Fruit fly (Drosophila melanogaster) whole organism, embryonic: Measurements from ENCODE around the gene cwo.
A peak's percentile ranks its signal among the peaks of the same experiment; 100 is the strongest.

Experiments used
- Bgb ChIP-seq: fragments of 200-800 bp; sonication (Bioruptor generic); IDR thresholded peaks from 2 replicates; pipeline ENCODE4 v1.3.6; 2022; ENCODE audit warnings: missing biosample characterization, missing genetic modification characterization; ENCODE audit not compliant: partially characterized antibody
- CG10209 ChIP-seq: fragments of 200-800 bp; sonication (Bioruptor generic); optimal IDR thresholded peaks from 3 replicates; lab custom pipeline; 2017; ENCODE audit warnings: missing biosample characterization, mild to moderate bottlenecking, missing genetic modification characterization, missing genetic modification reagents
- CG10366 ChIP-seq: fragments of 200-800 bp; sonication (Bioruptor generic); IDR thresholded peaks from 2 replicates; pipeline ENCODE4 v1.3.6; 2022; ENCODE audit warnings: missing biosample characterization, missing genetic modification characterization
- CG12104 ChIP-seq: fragments of 200-800 bp; sonication (Bioruptor generic); optimal IDR thresholded peaks from 3 replicates; lab custom pipeline; 2016; ENCODE audit warnings: missing biosample characterization, missing genetic modification characterization
- CG13894 ChIP-seq: fragments of 200-800 bp; sonication (Bioruptor generic); optimal IDR thresholded peaks from 3 replicates; lab custom pipeline; 2018; ENCODE audit warnings: missing biosample characterization, mild to moderate bottlenecking, missing genetic modification characterization, moderate library complexity
- CG14860 ChIP-seq: fragments of 200-800 bp; sonication (Bioruptor generic); IDR thresholded peaks from 3 replicates; pipeline ENCODE4 v1.3.6; 2022; ENCODE audit warnings: missing biosample characterization, missing genetic modification characterization; ENCODE audit not compliant: partially characterized antibody
- CG17912 ChIP-seq: fragments of 200-800 bp; sonication (Bioruptor generic); optimal IDR thresholded peaks from 2 replicates; lab custom pipeline; 2018; ENCODE audit warnings: missing biosample characterization, mild to moderate bottlenecking, missing genetic modification characterization
- CG18011 ChIP-seq: fragments of 200-800 bp; sonication (Bioruptor generic); optimal IDR thresholded peaks from 2 replicates; lab custom pipeline; 2017; ENCODE audit warnings: missing biosample characterization, missing genetic modification characterization, mild to moderate bottlenecking, moderate library complexity, missing genotype
- CG1832 ChIP-seq: fragments of 200-800 bp; sonication (Bioruptor generic); optimal IDR thresholded peaks from 2 replicates; lab custom pipeline; 2017; ENCODE audit warnings: missing biosample characterization, mild to moderate bottlenecking, missing genetic modification characterization, inconsistent platforms
- CG18476 ChIP-seq: fragments of 200-800 bp; sonication (Bioruptor generic); optimal IDR thresholded peaks from 2 replicates; lab custom pipeline; 2016; ENCODE audit warnings: missing biosample characterization, mild to moderate bottlenecking, missing genetic modification characterization
- CG2129 ChIP-seq: fragments of 200-800 bp; sonication (Bioruptor generic); IDR thresholded peaks from 2 replicates; pipeline ENCODE4 v1.3.6; 2022; ENCODE audit warnings: missing biosample characterization, missing genetic modification characterization; ENCODE audit not compliant: partially characterized antibody
- CG32772 ChIP-seq: fragments of 200-800 bp; sonication (Bioruptor generic); IDR thresholded peaks from 2 replicates; pipeline ENCODE4 v1.3.6; 2022; ENCODE audit warnings: missing biosample characterization, missing genetic modification characterization
- CG6765 ChIP-seq: fragments of 200-800 bp; sonication (Bioruptor generic); optimal IDR thresholded peaks from 3 replicates; lab custom pipeline; 2017; ENCODE audit warnings: missing biosample characterization, mild to moderate bottlenecking, missing genetic modification characterization
- CG9609 ChIP-seq: fragments of 200-800 bp; sonication (Bioruptor generic); optimal IDR thresholded peaks from 3 replicates; lab custom pipeline; 2016; ENCODE audit warnings: missing biosample characterization, missing genetic modification characterization
- CG9727 ChIP-seq: fragments of 200-800 bp; sonication (Bioruptor generic); optimal IDR thresholded peaks from 3 replicates; lab custom pipeline; 2017; ENCODE audit warnings: missing biosample characterization, mild to moderate bottlenecking, missing genetic modification characterization
- ERR ChIP-seq: fragments of 200-800 bp; sonication (Bioruptor generic); optimal IDR thresholded peaks from 2 replicates; lab custom pipeline; 2016; ENCODE audit warnings: missing biosample characterization, missing genetic modification characterization
- Hr51 ChIP-seq, 2 experiments: fragments of 200-800 bp; sonication (Bioruptor generic); optimal IDR thresholded peaks; 2 replicates in 1 of 2; 3 replicates in 1 of 2; lab custom pipeline; 2016 to 2018; ENCODE audit warnings: missing biosample characterization in 2 of 2, missing genetic modification characterization in 2 of 2, mild to moderate bottlenecking in 1 of 2, moderate library complexity in 1 of 2
- Lpt ChIP-seq: fragments of >200 bp; optimal IDR thresholded peaks from 2 replicates; lab custom pipeline; 2018; ENCODE audit warnings: missing biosample characterization, missing genetic modification characterization
- NK7.1 ChIP-seq: fragments of 200-800 bp; sonication (Bioruptor generic); optimal IDR thresholded peaks from 3 replicates; lab custom pipeline; 2016; ENCODE audit warnings: missing biosample characterization, missing genetic modification characterization
- Nf-YC ChIP-seq: fragments of 200-800 bp; optimal IDR thresholded peaks from 3 replicates; lab custom pipeline; 2019; ENCODE audit warnings: missing biosample characterization, mild to moderate bottlenecking, missing genetic modification characterization, moderate library complexity
- Optix ChIP-seq: fragments of 200-800 bp; sonication (Bioruptor generic); IDR thresholded peaks from 3 replicates; pipeline ENCODE4 v1.3.6; 2022; ENCODE audit warnings: missing biosample characterization, missing genetic modification characterization
- Sin3A ChIP-seq: fragments of >200 bp; optimal IDR thresholded peaks from 2 replicates; lab custom pipeline; 2018
- Sox102F ChIP-seq: fragments of 200-800 bp; sonication (Bioruptor generic); optimal IDR thresholded peaks from 2 replicates; lab custom pipeline; 2018; ENCODE audit warnings: missing biosample characterization, mild to moderate bottlenecking, missing genetic modification characterization, moderate library complexity
- Spps ChIP-seq: fragments of 200-800 bp; sonication (Bioruptor generic); optimal IDR thresholded peaks from 2 replicates; lab custom pipeline; 2018; ENCODE audit warnings: missing biosample characterization, mild to moderate bottlenecking, missing genetic modification characterization
- Trl ChIP-seq, 3 experiments: fragments of >200 bp in 2 of 3; fragments of 200-800 bp in 1 of 3; sonication (Bioruptor generic) in 1 of 3; optimal IDR thresholded peaks; 2 replicates in 1 of 3; 3 replicates in 2 of 3; lab custom pipeline; 2016 to 2017; ENCODE audit warnings: missing biosample characterization in 1 of 3, missing genetic modification characterization in 1 of 3
- Xrp1 ChIP-seq: fragments of 200-800 bp; sonication (Bioruptor generic); IDR thresholded peaks from 2 replicates; pipeline ENCODE4 v1.3.6; 2022; ENCODE audit warnings: missing biosample characterization, missing genetic modification characterization
- abd-A ChIP-seq: fragments of 200-800 bp; sonication (Bioruptor generic); optimal IDR thresholded peaks from 3 replicates; lab custom pipeline; 2019; ENCODE audit warnings: missing biosample characterization, mild to moderate bottlenecking, missing genetic modification characterization, moderate library complexity
- amos ChIP-seq: fragments of 200-800 bp; sonication (Bioruptor generic); IDR thresholded peaks from 2 replicates; pipeline ENCODE4 v1.3.6; 2022; ENCODE audit warnings: missing biosample characterization, missing genetic modification characterization; ENCODE audit not compliant: partially characterized antibody
- ap ChIP-seq: fragments of 200-800 bp; sonication (Bioruptor generic); IDR thresholded peaks from 2 replicates; pipeline ENCODE4 v1.3.6; 2022; ENCODE audit warnings: missing biosample characterization, missing genetic modification characterization
- crc ChIP-seq: fragments of 200-800 bp; sonication (Bioruptor generic); optimal IDR thresholded peaks from 2 replicates; lab custom pipeline; 2016; ENCODE audit warnings: missing biosample characterization, missing genetic modification characterization
- dmrt11E ChIP-seq: fragments of 200-800 bp; sonication (Bioruptor generic); optimal IDR thresholded peaks from 3 replicates; lab custom pipeline; 2018; ENCODE audit warnings: missing biosample characterization, mild to moderate bottlenecking, missing genetic modification characterization, moderate library complexity
- ftz-f1 ChIP-seq: fragments of 200-800 bp; sonication (Bioruptor generic); optimal IDR thresholded peaks from 2 replicates; lab custom pipeline; 2016; ENCODE audit warnings: missing biosample characterization, missing genetic modification characterization
- fu2 ChIP-seq: fragments of 200-800 bp; sonication (Bioruptor generic); optimal IDR thresholded peaks from 2 replicates; lab custom pipeline; 2016; ENCODE audit warnings: missing biosample characterization, missing genetic modification characterization
- klu ChIP-seq: fragments of 200-800 bp; sonication (Bioruptor generic); IDR thresholded peaks from 2 replicates; pipeline ENCODE4 v1.3.6; 2022; ENCODE audit warnings: missing biosample characterization, missing genetic modification characterization
- kni ChIP-seq: fragments of 200-800 bp; sonication (Bioruptor generic); optimal IDR thresholded peaks from 3 replicates; lab custom pipeline; 2017; ENCODE audit warnings: mild to moderate bottlenecking, missing biosample characterization, missing genetic modification reagents, missing genetic modification characterization
- lola ChIP-seq, 3 experiments: fragments of >200 bp in 2 of 3; fragments of 200-800 bp in 1 of 3; sonication (Bioruptor generic) in 1 of 3; optimal IDR thresholded peaks; 2 replicates each; lab custom pipeline; 2017 to 2019; ENCODE audit warnings: missing biosample characterization in 3 of 3, missing genetic modification characterization in 3 of 3, mild to moderate bottlenecking in 1 of 3, moderate library complexity in 1 of 3
- lov ChIP-seq, 2 experiments: fragments of 200-800 bp in 1 of 2; fragments of >200 bp in 1 of 2; sonication (Bioruptor generic) in 1 of 2; IDR thresholded peaks in 1 of 2; optimal IDR thresholded peaks in 1 of 2; 2 replicates in 1 of 2; 3 replicates in 1 of 2; pipeline versions ENCODE4 v1.3.6 to Lab custom; 2017 to 2022; ENCODE audit warnings: missing biosample characterization in 1 of 2, missing genetic modification characterization in 1 of 2
- pros ChIP-seq: fragments of 200-800 bp; sonication (Bioruptor generic); optimal IDR thresholded peaks from 3 replicates; lab custom pipeline; 2019; ENCODE audit warnings: missing biosample characterization, mild to moderate bottlenecking, missing genetic modification characterization, moderate library complexity
- ro ChIP-seq: fragments of 200-800 bp; sonication (Bioruptor generic); IDR thresholded peaks from 2 replicates; pipeline ENCODE4 v1.3.6; 2022; ENCODE audit warnings: missing biosample characterization, missing genetic modification characterization
- sd ChIP-seq: fragments of 200-800 bp; sonication (Bioruptor generic); optimal IDR thresholded peaks from 3 replicates; lab custom pipeline; 2018; ENCODE audit warnings: missing biosample characterization, mild to moderate bottlenecking, missing genetic modification characterization, moderate library complexity
- sna ChIP-seq: fragments of 200-800 bp; sonication (Bioruptor generic); IDR thresholded peaks from 2 replicates; pipeline ENCODE4 v1.3.6; 2022; ENCODE audit warnings: missing biosample characterization, missing genetic modification characterization; ENCODE audit not compliant: partially characterized antibody
- sug ChIP-seq: fragments of 200-800 bp; optimal IDR thresholded peaks from 2 replicates; lab custom pipeline; 2019; ENCODE audit warnings: missing biosample characterization, mild to moderate bottlenecking, missing genetic modification characterization, moderate library complexity
- toy ChIP-seq: fragments of 200-800 bp; sonication (Bioruptor generic); IDR thresholded peaks from 2 replicates; pipeline ENCODE4 v1.3.6; 2022; ENCODE audit warnings: missing biosample characterization, missing genetic modification characterization
- unpg ChIP-seq: fragments of 200-800 bp; sonication (Bioruptor generic); optimal IDR thresholded peaks from 3 replicates; lab custom pipeline; 2018; ENCODE audit warnings: missing biosample characterization, mild to moderate bottlenecking, missing genetic modification characterization, moderate library complexity
- z ChIP-seq: fragments of 200-800 bp; sonication (Bioruptor generic); IDR thresholded peaks from 3 replicates; pipeline ENCODE4 v1.3.6; 2022; ENCODE audit warnings: missing biosample characterization, missing genetic modification characterization

Gene cwo

DNA sequence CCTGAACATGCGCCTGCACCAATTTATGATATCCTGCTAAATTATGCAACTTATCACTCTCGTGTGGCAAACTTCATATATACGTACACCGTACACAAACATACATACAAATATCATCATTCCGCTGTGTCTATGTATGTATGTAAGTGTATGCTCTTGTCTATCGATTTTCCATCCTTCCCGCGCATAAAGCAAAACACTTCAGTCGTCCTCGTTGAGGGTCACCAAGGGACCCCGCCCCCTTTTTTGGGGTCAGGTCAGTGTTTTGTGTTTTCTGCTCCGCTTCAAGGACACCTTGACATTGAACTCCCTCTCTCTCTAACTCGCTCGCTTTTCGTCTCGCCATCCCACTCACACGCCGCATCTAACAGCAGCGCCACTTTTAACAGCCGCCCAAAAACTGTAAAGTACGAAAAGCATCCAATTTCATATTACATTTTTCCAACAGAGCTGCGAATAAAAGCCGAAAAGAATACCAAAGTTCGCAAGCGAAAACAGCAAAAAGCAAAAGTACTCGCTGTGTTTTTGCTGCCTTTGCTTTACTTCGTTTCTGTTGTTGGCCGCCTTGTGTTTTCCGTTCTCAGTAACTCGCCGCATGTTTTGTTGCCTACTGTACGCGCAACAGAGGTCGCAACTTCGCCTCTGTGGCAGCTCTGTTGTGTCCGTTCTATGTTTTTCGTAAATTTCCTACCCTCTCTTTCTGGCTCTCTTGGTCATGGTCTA lies 32.1 kb upstream of the cwo start (continued):
- TF ChIP-seq Trl (optimal IDR thresholded peaks at IDR 0.05; lab: Kevin White, UChicago) = peak; percentile 87 to 89
- TF ChIP-seq Trl (GFP tag; optimal IDR thresholded peaks at IDR 0.05; lab: Kevin White, UChicago) = no peak
- peak; percentile 84 for TF ChIP-seq ERR
- TF ChIP-seq lola (GFP tag; optimal IDR thresholded peaks at IDR 0.05; lab: Kevin White, UChicago) = no peak
- no peak for TF ChIP-seq z (GFP tag; lab: Robert Waterston, UW)
- peak; percentile 92 for TF ChIP-seq ftz-f1 (GFP tag; lab: Kevin White, UChicago)
- TF ChIP-seq CG2129 (GFP tag; lab: Robert Waterston, UW) = no peak
- TF ChIP-seq CG1832 (GFP tag; lab: Kevin White, UChicago) = peak; percentile 77
- peak; percentile 6 for TF ChIP-seq Nf-YC
- TF ChIP-seq Sox102F (GFP tag; lab: Kevin White, UChicago) = no peak
- no peak for TF ChIP-seq CG13894 (tag; lab: Kevin White, UChicago)
- TF ChIP-seq abd-A (tag; lab: Kevin White, UChicago) = peak; percentile 85
- TF ChIP-seq pros (GFP tag; lab: Kevin White, UChicago) = peak; percentile 72
- no peak for TF ChIP-seq CG32772 (GFP tag; lab: Robert Waterston, UW)

DNA sequence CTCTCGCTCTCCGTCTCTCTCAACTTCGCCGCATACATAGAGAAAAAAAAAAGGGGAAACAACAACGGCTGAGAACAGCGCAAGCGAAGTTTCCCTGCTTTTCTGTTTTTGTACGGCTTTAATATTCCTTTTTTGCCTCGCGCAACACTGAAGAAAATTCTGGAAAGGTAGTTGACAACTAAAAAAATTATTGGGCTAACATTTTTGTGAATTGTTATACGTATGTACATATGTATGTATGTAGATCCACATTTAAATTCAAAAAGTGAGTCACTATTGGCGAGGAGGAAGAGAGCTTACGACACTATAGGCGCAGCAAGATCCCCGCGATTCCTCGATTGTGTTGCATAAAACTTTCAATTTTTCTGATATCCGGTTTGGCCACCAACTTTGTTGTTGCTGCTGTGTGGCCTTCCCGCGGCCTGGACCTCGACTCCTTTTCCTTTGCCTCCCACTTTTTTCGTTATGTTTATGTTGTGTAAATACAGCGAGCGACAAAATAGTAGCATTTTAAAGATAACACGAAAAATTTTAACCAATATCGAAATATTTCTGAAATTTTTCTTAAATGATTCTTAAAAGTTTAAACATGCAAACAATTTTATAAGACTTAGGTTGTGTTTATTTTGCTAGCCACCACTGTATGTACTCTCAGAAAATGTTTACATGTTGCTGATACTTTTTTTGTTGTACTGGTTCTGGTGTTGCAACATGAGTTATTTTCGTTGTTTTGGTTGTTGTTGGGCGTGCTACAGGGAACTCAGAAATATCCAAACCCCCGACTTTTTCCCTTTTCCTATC lies 31.3 kb upstream of the cwo start:
- TF ChIP-seq CG1832 (GFP tag; lab: Kevin White, UChicago) (no peak), Lpt (GFP tag; lab: Kevin White, UChicago) (no peak), Hr51 (GFP tag; optimal IDR thresholded peaks at IDR 0.05; lab: Kevin White, UChicago) (peak; percentile 72 to 77), Sin3A (lab: Kevin White, UChicago) (no peak), CG10209 (peak; percentile 82), kni (GFP tag; lab: Kevin White, UChicago) (no peak), CG12104 (GFP tag; lab: Kevin White, UChicago) (peak; percentile 81), CG18011 (GFP tag; lab: Kevin White, UChicago) (peak; percentile 46), unpg (peak; percentile 86), CG18476 (GFP tag; lab: Kevin White, UChicago) (peak; percentile 74), CG9727 (GFP tag; lab: Kevin White, UChicago) (peak; percentile 93), fu2 (GFP tag; lab: Kevin White, UChicago) (peak; percentile 77), abd-A (tag; lab: Kevin White, UChicago) (no peak), Xrp1 (no peak), sd (tag; lab: Kevin White, UChicago) (peak; percentile 35), NK7.1 (GFP tag; lab: Kevin White, UChicago) (peak; percentile 72), sna (GFP tag; lab: Robert Waterston, UW) (no peak), CG14860 (GFP tag; lab: Robert Waterston, UW) (no peak), Bgb (GFP tag; lab: Robert Waterston, UW) (no peak), CG6765 (GFP tag; lab: Kevin White, UChicago) (peak; percentile 32), dmrt11E (peak; percentile 88), ro (GFP tag; lab: Robert Waterston, UW) (no peak), CG17912 (GFP tag; lab: Kevin White, UChicago) (no peak), Spps (peak; percentile 60), crc (GFP tag; lab: Kevin White, UChicago) (peak; percentile 55), CG9609 (GFP tag; lab: Kevin White, UChicago) (peak; percentile 64), Optix (GFP tag; lab: Robert Waterston, UW) (no peak), sug (no peak), ap (GFP tag; lab: Robert Waterston, UW) (no peak), lov (optimal IDR thresholded peaks at IDR 0.05; lab: Kevin White, UChicago) (no peak), lov (GFP tag; IDR thresholded peaks at IDR 0.05; lab: Robert Waterston, UW) (no peak), klu (GFP tag; lab: Robert Waterston, UW) (no peak), CG10366 (GFP tag; lab: Robert Waterston, UW) (no peak; the same call in 1 of the 2 replicates), amos (GFP tag; lab: Robert Waterston, UW) (no peak), toy (GFP tag; lab: Robert Waterston, UW) (no peak)
